Worm (Caenorhabditis elegans) whole organism, late embryonic: ENCODE data around the gene acy-1.

Experiments
- F13H6.1 ChIP-seq: sonication (generic microtip); optimal IDR thresholded peaks from 2 replicates; lab custom pipeline; 2016; ENCODE audit warnings: missing genetic modification characterization, missing compliant biosample characterization
- elt-2 ChIP-seq: sonication (generic microtip); optimal IDR thresholded peaks from 2 replicates; lab custom pipeline; 2016; ENCODE audit warnings: missing genetic modification reagents, missing genetic modification characterization, missing compliant biosample characterization
- pag-3 ChIP-seq: sonication (generic microtip); optimal IDR thresholded peaks from 2 replicates; lab custom pipeline; 2016; ENCODE audit warnings: missing compliant biosample characterization, missing genetic modification characterization, borderline replicate concordance
- zip-5 ChIP-seq: sonication (generic microtip); optimal IDR thresholded peaks from 2 replicates; lab custom pipeline; 2016; ENCODE audit warnings: missing genetic modification characterization, missing compliant biosample characterization

DNA sequence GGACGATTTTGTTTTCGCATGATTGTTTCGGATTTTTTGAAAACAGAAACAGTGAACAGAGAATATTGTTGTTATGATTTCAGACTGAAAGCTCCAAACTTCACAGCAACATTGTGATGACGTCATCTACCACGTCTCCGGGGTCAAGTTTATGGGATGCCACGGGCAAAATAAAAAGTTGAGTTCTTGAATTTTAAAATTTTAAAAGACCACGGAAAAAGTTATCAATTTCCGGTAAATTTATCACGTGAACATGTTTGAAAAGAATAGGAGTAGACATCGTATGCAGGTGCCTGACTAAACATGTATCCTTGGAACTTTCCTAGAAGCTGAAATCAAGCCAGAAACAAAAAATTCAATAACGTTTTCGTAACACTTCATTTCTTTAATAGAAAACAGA, 41.6 kb downstream of the acy-1 start, which contains the start of gene B0393.4:
- TF ChIP-seq zip-5 (no peak), elt-2 (tag; lab: Kevin White, UChicago) (no peak), F13H6.1 (tag; lab: Kevin White, UChicago) (no peak), pag-3 (tag; lab: Kevin White, UChicago) (no peak)
